Fruit fly (Drosophila melanogaster) whole organism, embryonic: ENCODE data around the gene Plap.

Source experiments
- Ada2b ChIP-seq: fragments of 200-800 bp; sonication (Bioruptor generic); IDR thresholded peaks from 2 replicates; pipeline ENCODE4 v1.3.6; 2022; ENCODE audit warnings: missing biosample characterization, missing genetic modification characterization
- B-H2 ChIP-seq: fragments of 200-800 bp; sonication (Bioruptor generic); optimal IDR thresholded peaks from 2 replicates; lab custom pipeline; 2018; ENCODE audit warnings: missing biosample characterization, mild to moderate bottlenecking, missing genetic modification characterization
- BtbVII ChIP-seq: fragments of 200-800 bp; sonication (Bioruptor generic); optimal IDR thresholded peaks from 3 replicates; lab custom pipeline; 2017; ENCODE audit warnings: missing biosample characterization, mild to moderate bottlenecking, missing genetic modification characterization
- CG10366 ChIP-seq: fragments of 200-800 bp; sonication (Bioruptor generic); IDR thresholded peaks from 2 replicates; pipeline ENCODE4 v1.3.6; 2022; ENCODE audit warnings: missing biosample characterization, missing genetic modification characterization
- CG11093 ChIP-seq: fragments of 200-800 bp; sonication (Bioruptor generic); IDR thresholded peaks from 3 replicates; pipeline ENCODE4 v1.3.6; 2022; ENCODE audit warnings: missing biosample characterization, missing genetic modification characterization
- CG12071 ChIP-seq: fragments of 200-800 bp; sonication (Bioruptor generic); optimal IDR thresholded peaks from 3 replicates; lab custom pipeline; 2018; ENCODE audit warnings: missing biosample characterization, mild to moderate bottlenecking, missing genetic modification characterization
- CG12155 ChIP-seq: fragments of 200-800 bp; sonication (Bioruptor generic); optimal IDR thresholded peaks from 3 replicates; lab custom pipeline; 2016; ENCODE audit warnings: missing biosample characterization, missing genetic modification characterization
- CG12659 ChIP-seq: fragments of 200-800 bp; sonication (Bioruptor generic); optimal IDR thresholded peaks from 3 replicates; lab custom pipeline; 2017; ENCODE audit warnings: mild to moderate bottlenecking, missing biosample characterization, missing genetic modification reagents, missing genetic modification characterization
- CG13287 ChIP-seq: fragments of 200-800 bp; sonication (Bioruptor generic); IDR thresholded peaks from 2 replicates; pipeline ENCODE4 v1.3.6; 2022; ENCODE audit warnings: missing biosample characterization, missing genetic modification characterization; ENCODE audit not compliant: partially characterized antibody
- CG13894 ChIP-seq: fragments of 200-800 bp; sonication (Bioruptor generic); optimal IDR thresholded peaks from 3 replicates; lab custom pipeline; 2018; ENCODE audit warnings: missing biosample characterization, mild to moderate bottlenecking, missing genetic modification characterization, moderate library complexity
- CG15514 ChIP-seq: fragments of 200-800 bp; sonication (Bioruptor generic); optimal IDR thresholded peaks from 3 replicates; lab custom pipeline; 2017; ENCODE audit warnings: missing biosample characterization, missing genetic modification characterization, mild to moderate bottlenecking, moderate library complexity, missing genetic modification reagents
- CG18599 ChIP-seq: fragments of 200-800 bp; sonication (Bioruptor generic); optimal IDR thresholded peaks from 3 replicates; lab custom pipeline; 2017; ENCODE audit warnings: missing biosample characterization, missing genetic modification characterization, mild to moderate bottlenecking, moderate library complexity, missing genetic modification reagents
- CG2875 ChIP-seq: fragments of 200-800 bp; sonication (Bioruptor generic); optimal IDR thresholded peaks from 2 replicates; lab custom pipeline; 2017; ENCODE audit warnings: missing biosample characterization, mild to moderate bottlenecking, missing genetic modification characterization, missing genetic modification reagents
- CG32772 ChIP-seq: fragments of 200-800 bp; sonication (Bioruptor generic); IDR thresholded peaks from 2 replicates; pipeline ENCODE4 v1.3.6; 2022; ENCODE audit warnings: missing biosample characterization, missing genetic modification characterization
- CG34422 ChIP-seq: fragments of 200-800 bp; sonication (Bioruptor generic); IDR thresholded peaks from 3 replicates; pipeline ENCODE4 v1.3.6; 2022; ENCODE audit warnings: missing biosample characterization, missing genetic modification characterization
- CG6683 ChIP-seq: fragments of 200-800 bp; sonication (Bioruptor generic); optimal IDR thresholded peaks from 2 replicates; lab custom pipeline; 2017; ENCODE audit warnings: missing biosample characterization, mild to moderate bottlenecking, missing genetic modification characterization, missing genetic modification reagents
- Dfd ChIP-seq, 2 experiments: fragments of >200 bp; optimal IDR thresholded peaks; 2 replicates each; lab custom pipeline; 2017; ENCODE audit warnings: missing biosample characterization in 2 of 2, missing genetic modification characterization in 2 of 2
- Dip3 ChIP-seq: fragments of 200-800 bp; sonication (Bioruptor generic); optimal IDR thresholded peaks from 3 replicates; lab custom pipeline; 2016; ENCODE audit warnings: missing biosample characterization, missing genetic modification characterization
- Drgx ChIP-seq: fragments of 200-800 bp; sonication (Bioruptor generic); IDR thresholded peaks from 2 replicates; pipeline ENCODE4 v1.3.6; 2022; ENCODE audit warnings: missing biosample characterization, missing genetic modification characterization
- E2f2 ChIP-seq: fragments of 200-800 bp; sonication (Bioruptor generic); IDR thresholded peaks from 2 replicates; pipeline ENCODE4 v1.3.6; 2022; ENCODE audit warnings: missing biosample characterization, missing genetic modification characterization
- HHEX ChIP-seq: fragments of 200-800 bp; sonication (Bioruptor generic); optimal IDR thresholded peaks from 3 replicates; lab custom pipeline; 2017; ENCODE audit warnings: missing biosample characterization, mild to moderate bottlenecking, missing genetic modification characterization, missing genetic modification reagents
- HLH4C ChIP-seq: fragments of 200-800 bp; sonication (Bioruptor generic); IDR thresholded peaks from 3 replicates; pipeline ENCODE4 v1.3.6; 2022; ENCODE audit warnings: missing biosample characterization, missing genetic modification characterization; ENCODE audit not compliant: partially characterized antibody
- Hand ChIP-seq: fragments of 200-800 bp; sonication (Bioruptor generic); optimal IDR thresholded peaks from 2 replicates; lab custom pipeline; 2017; ENCODE audit warnings: mild to moderate bottlenecking, missing biosample characterization, missing genetic modification reagents, missing genetic modification characterization
- Med ChIP-seq: fragments of 200-800 bp; sonication (Bioruptor generic); peaks from one replicate; lab custom pipeline; 2016; ENCODE audit warnings: missing biosample characterization, missing genetic modification characterization, mild to moderate bottlenecking, inconsistent platforms, moderate library complexity
- Nf-YB ChIP-seq: fragments of 200-800 bp; sonication (Bioruptor generic); optimal IDR thresholded peaks from 3 replicates; lab custom pipeline; 2019; ENCODE audit warnings: missing biosample characterization, mild to moderate bottlenecking, missing genetic modification characterization, moderate library complexity
- ase ChIP-seq: fragments of 200-800 bp; sonication (Bioruptor generic); IDR thresholded peaks from 3 replicates; pipeline ENCODE4 v1.3.6; 2022; ENCODE audit warnings: missing biosample characterization, missing genetic modification characterization
- bab2 ChIP-seq: fragments of 200-800 bp; sonication (Bioruptor generic); optimal IDR thresholded peaks from 2 replicates; lab custom pipeline; 2016; ENCODE audit warnings: missing biosample characterization, missing genetic modification characterization
- cg ChIP-seq: fragments of 200-800 bp; sonication (Bioruptor generic); optimal IDR thresholded peaks from 3 replicates; lab custom pipeline; 2019; ENCODE audit warnings: missing biosample characterization, mild to moderate bottlenecking, missing genetic modification characterization, moderate library complexity
- danr ChIP-seq: fragments of 200-800 bp; sonication (Bioruptor generic); IDR thresholded peaks from 2 replicates; pipeline ENCODE4 v1.3.6; 2022; ENCODE audit warnings: missing biosample characterization, missing genetic modification characterization
- ewg ChIP-seq: fragments of 200-800 bp; sonication (Bioruptor generic); optimal IDR thresholded peaks from 3 replicates; lab custom pipeline; 2017; ENCODE audit warnings: mild to moderate bottlenecking, missing biosample characterization, missing genetic modification reagents, missing genetic modification characterization
- fru ChIP-seq: fragments of >200 bp; optimal IDR thresholded peaks from 2 replicates; lab custom pipeline; 2017
- grn ChIP-seq: fragments of 200-800 bp; sonication (Bioruptor generic); optimal IDR thresholded peaks from 3 replicates; lab custom pipeline; 2017; ENCODE audit warnings: missing biosample characterization, missing genetic modification characterization
- ind ChIP-seq: fragments of 200-800 bp; sonication (Bioruptor generic); optimal IDR thresholded peaks from 3 replicates; lab custom pipeline; 2016; ENCODE audit warnings: missing biosample characterization, missing genetic modification characterization
- jing ChIP-seq: fragments of 200-800 bp; sonication (Bioruptor generic); optimal IDR thresholded peaks from 2 replicates; lab custom pipeline; 2018; ENCODE audit warnings: missing biosample characterization, mild to moderate bottlenecking, missing genetic modification characterization
- lab ChIP-seq: fragments of 200-800 bp; sonication (Bioruptor generic); optimal IDR thresholded peaks from 3 replicates; lab custom pipeline; 2017; ENCODE audit warnings: missing biosample characterization, missing genetic modification characterization, mild to moderate bottlenecking, moderate library complexity, missing genetic modification reagents
- luna ChIP-seq: fragments of 200-800 bp; sonication (Bioruptor generic); optimal IDR thresholded peaks from 2 replicates; lab custom pipeline; 2016; ENCODE audit warnings: missing biosample characterization, missing genetic modification characterization
- nau ChIP-seq: fragments of 200-800 bp; sonication (Bioruptor generic); optimal IDR thresholded peaks from 3 replicates; lab custom pipeline; 2017; ENCODE audit warnings: missing biosample characterization, mild to moderate bottlenecking, missing genetic modification characterization, missing genetic modification reagents
- nerfin-2 ChIP-seq: fragments of 200-800 bp; sonication (Bioruptor generic); IDR thresholded peaks from 2 replicates; pipeline ENCODE4 v1.3.6; 2022; ENCODE audit warnings: missing biosample characterization, missing genetic modification characterization; ENCODE audit not compliant: partially characterized antibody
- nom ChIP-seq: fragments of 200-800 bp; sonication (Bioruptor generic); optimal IDR thresholded peaks from 2 replicates; lab custom pipeline; 2017; ENCODE audit warnings: missing biosample characterization, missing genetic modification characterization, mild to moderate bottlenecking, moderate library complexity, missing genetic modification reagents
- pum ChIP-seq: fragments of 200-800 bp; sonication (Bioruptor generic); optimal IDR thresholded peaks from 2 replicates; lab custom pipeline; 2016; ENCODE audit warnings: missing biosample characterization, missing genetic modification characterization
- pzg ChIP-seq: fragments of 200-800 bp; sonication (Bioruptor generic); optimal IDR thresholded peaks from 3 replicates; lab custom pipeline; 2018; ENCODE audit warnings: missing biosample characterization, mild to moderate bottlenecking, missing genetic modification characterization, moderate library complexity
- row ChIP-seq: fragments of 200-800 bp; sonication (Bioruptor generic); IDR thresholded peaks from 3 replicates; pipeline ENCODE4 v1.3.6; 2022; ENCODE audit warnings: missing biosample characterization, missing genetic modification characterization
- scrt ChIP-seq: fragments of 200-800 bp; sonication (Bioruptor generic); optimal IDR thresholded peaks from 2 replicates; lab custom pipeline; 2018; ENCODE audit warnings: missing biosample characterization, mild to moderate bottlenecking, missing genetic modification characterization, moderate library complexity
- sd ChIP-seq: fragments of 200-800 bp; sonication (Bioruptor generic); optimal IDR thresholded peaks from 3 replicates; lab custom pipeline; 2018; ENCODE audit warnings: missing biosample characterization, mild to moderate bottlenecking, missing genetic modification characterization, moderate library complexity
- sens ChIP-seq: fragments of 200-800 bp; sonication (Bioruptor generic); peaks from one replicate; lab custom pipeline; 2016; ENCODE audit warnings: missing biosample characterization, missing genetic modification characterization
- seq ChIP-seq: fragments of 200-800 bp; sonication (Bioruptor generic); IDR thresholded peaks from 2 replicates; pipeline ENCODE4 v1.3.6; 2022; ENCODE audit warnings: missing biosample characterization, missing genetic modification characterization
- sqz ChIP-seq: fragments of 200-800 bp; sonication (Bioruptor generic); optimal IDR thresholded peaks from 3 replicates; lab custom pipeline; 2018; ENCODE audit warnings: missing biosample characterization, mild to moderate bottlenecking, missing genetic modification characterization
- stwl ChIP-seq: fragments of 200-800 bp; sonication (Bioruptor generic); optimal IDR thresholded peaks from 3 replicates; lab custom pipeline; 2018; ENCODE audit warnings: missing biosample characterization, mild to moderate bottlenecking, missing genetic modification characterization, moderate library complexity
- vfl ChIP-seq: fragments of 200-800 bp; sonication (Bioruptor generic); optimal IDR thresholded peaks from 2 replicates; lab custom pipeline; 2016; ENCODE audit warnings: missing biosample characterization, missing genetic modification characterization
- wor ChIP-seq: fragments of 200-800 bp; sonication (Bioruptor generic); IDR thresholded peaks from 2 replicates; pipeline ENCODE4 v1.3.6; 2022; ENCODE audit warnings: missing biosample characterization, missing genetic modification characterization

Gene Plap

DNA sequence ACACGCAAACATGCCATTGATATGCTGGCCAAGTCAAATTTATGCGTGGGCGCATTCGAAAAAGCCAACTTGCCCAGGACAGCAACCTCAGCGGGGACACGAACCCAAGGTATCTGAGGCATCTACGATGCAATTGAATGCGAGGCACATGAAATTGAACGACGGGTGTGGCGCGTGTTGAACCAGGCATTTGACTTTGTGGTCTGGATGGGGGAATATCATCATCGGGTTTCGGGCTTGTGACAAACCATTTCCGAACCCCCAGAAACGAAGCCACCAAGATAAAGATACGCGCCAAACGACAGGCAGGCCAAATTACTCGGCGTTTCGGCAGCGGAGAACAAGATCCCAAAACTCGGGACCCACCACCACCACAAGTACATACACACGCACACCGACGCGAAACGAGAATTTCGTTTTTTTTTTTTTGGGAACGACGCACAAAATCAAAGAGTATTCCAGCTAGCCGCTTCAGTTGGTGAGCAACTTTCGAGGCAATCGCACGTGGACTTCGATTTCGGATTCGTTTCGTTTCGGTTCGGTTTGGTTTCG is 27.4 kb downstream of the Plap start, which contains the start of gene MFS3 (continued):
- TF ChIP-seq HLH4C (GFP tag; lab: Robert Waterston, UW) (no peak), HHEX (GFP tag; lab: Kevin White, UChicago) (peak; percentile 6), lab (peak; percentile 64), BtbVII (GFP tag; lab: Kevin White, UChicago) (no peak), pzg (GFP tag; lab: Kevin White, UChicago) (peak; percentile 49), CG12659 (GFP tag; lab: Kevin White, UChicago) (peak; percentile 33), nom (peak; percentile 37), pum (GFP tag; lab: Kevin White, UChicago) (no peak), wor (no peak), ind (no peak), Hand (GFP tag; lab: Kevin White, UChicago) (peak; percentile 31), Dip3 (GFP tag; lab: Kevin White, UChicago) (peak; percentile 0), CG15514 (peak; percentile 76), luna (GFP tag; lab: Kevin White, UChicago) (no peak), CG11093 (GFP tag; lab: Robert Waterston, UW) (no peak), CG10366 (GFP tag; lab: Robert Waterston, UW) (no peak), CG12155 (GFP tag; lab: Kevin White, UChicago) (no peak), Drgx (GFP tag; lab: Robert Waterston, UW) (peak; percentile 25; the same call in 1 of the 2 replicates), Nf-YB (GFP tag; lab: Kevin White, UChicago) (no peak), stwl (tag; lab: Kevin White, UChicago) (peak; percentile 54), CG32772 (GFP tag; lab: Robert Waterston, UW) (peak; percentile 53; the same call in 1 of the 2 replicates), Med (GFP tag; lab: Kevin White, UChicago) (peak; percentile 65), CG18599 (GFP tag; lab: Kevin White, UChicago) (peak; percentile 46), E2f2 (GFP tag; lab: Robert Waterston, UW) (peak; percentile 76), CG13894 (tag; lab: Kevin White, UChicago) (peak; percentile 81), sqz (GFP tag; lab: Kevin White, UChicago) (peak; percentile 96), CG6683 (GFP tag; lab: Kevin White, UChicago) (peak; percentile 16), jing (GFP tag; lab: Kevin White, UChicago) (no peak), grn (GFP tag; lab: Kevin White, UChicago) (peak; percentile 58), Dfd (GFP tag; optimal IDR thresholded peaks at IDR 0.05; lab: Kevin White, UChicago) (no peak), danr (no peak), row (GFP tag; lab: Robert Waterston, UW) (peak; percentile 19; the same call in 1 of the 3 replicates), nerfin-2 (no peak), B-H2 (GFP tag; lab: Kevin White, UChicago) (peak; percentile 14), CG2875 (GFP tag; lab: Kevin White, UChicago) (peak; percentile 18), fru (lab: Kevin White, UChicago) (no peak), CG13287 (GFP tag; lab: Robert Waterston, UW) (peak; percentile 43; the same call in 1 of the 2 replicates), seq (GFP tag; lab: Robert Waterston, UW) (no peak), cg (GFP tag; lab: Kevin White, UChicago) (peak; percentile 81), ase (0 out of 3 replicates have a peak, but pooled peaks have one; percentile 12), CG12071 (GFP tag; lab: Kevin White, UChicago) (no peak), sens (GFP tag; lab: Kevin White, UChicago) (peak; percentile 57), ewg (peak; percentile 99), sd (tag; lab: Kevin White, UChicago) (peak; percentile 74), vfl (GFP tag; lab: Kevin White, UChicago) (no peak), bab2 (GFP tag; lab: Kevin White, UChicago) (no peak), CG34422 (GFP tag; lab: Robert Waterston, UW) (no peak), scrt (GFP tag; lab: Kevin White, UChicago) (peak; percentile 13), Ada2b (GFP tag; lab: Robert Waterston, UW) (no peak), nau (GFP tag; lab: Kevin White, UChicago) (no peak)
